Worm (Caenorhabditis elegans): ENCODE data around the gene T18D3.5.

Gene T18D3.5

DNA sequence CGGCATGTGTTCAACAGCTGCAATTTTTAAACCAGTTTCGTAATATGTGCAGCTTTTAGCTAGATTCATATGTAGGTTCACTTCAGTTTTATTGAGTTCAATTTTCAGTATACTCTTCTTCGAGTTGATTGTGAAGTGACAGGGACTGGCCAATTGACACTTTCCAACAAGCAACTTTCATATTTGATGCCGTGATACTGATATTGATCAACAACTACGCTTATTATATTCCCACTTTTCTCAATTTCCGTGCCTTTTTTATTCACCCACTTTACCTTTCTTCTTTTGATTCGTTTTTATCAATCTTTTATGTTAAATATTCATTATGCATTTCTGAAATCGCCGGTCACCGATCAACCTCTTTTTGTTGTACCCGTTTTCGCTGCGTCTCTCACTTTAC is 20.5 kb downstream of the T18D3.5 start:
- no peak for TF ChIP-seq med-1 (GFP tag; optimal IDR thresholded peaks at IDR 0.05; ENCODE audit: insufficient read depth)
- no peak for TF ChIP-seq ztf-29 (GFP tag; IDR thresholded peaks at IDR 0.05)
- no peak for TF ChIP-seq ztf-23 (GFP tag; IDR thresholded peaks at IDR 0.05)
- TF ChIP-seq flt-1 (GFP tag; IDR thresholded peaks at IDR 0.05) = no peak
- no peak for TF ChIP-seq T22C8.4 (GFP tag; IDR thresholded peaks at IDR 0.05)
- TF ChIP-seq ref-1 (GFP tag; conservative IDR thresholded peaks at IDR 0.05) = no peak
- no peak for TF ChIP-seq cog-1 (tag; optimal IDR thresholded peaks at IDR 0.05)
- no peak for TF ChIP-seq tab-1 (GFP tag; IDR thresholded peaks at IDR 0.05)
- TF ChIP-seq klf-2 (GFP tag; conservative IDR thresholded peaks at IDR 0.05) = no peak

DNA sequence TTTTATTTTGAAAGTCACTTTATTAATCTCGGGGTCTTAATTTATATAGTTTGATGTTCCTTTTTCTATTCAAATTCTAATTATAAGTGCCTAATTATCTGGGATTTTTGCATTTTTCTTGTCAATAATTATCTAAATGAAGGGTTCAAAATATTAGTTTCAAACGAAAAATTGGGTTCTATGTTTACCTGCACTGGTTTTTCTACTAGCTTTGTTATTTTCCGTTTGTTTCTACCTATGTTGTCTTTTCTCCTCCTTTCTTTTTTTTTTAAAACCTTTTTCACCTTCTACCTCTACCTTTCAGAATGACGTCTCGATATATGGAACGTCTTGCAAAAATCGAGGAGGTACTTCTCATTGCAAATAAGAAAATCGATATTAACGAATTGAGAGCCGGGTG is 21.1 kb downstream of the T18D3.5 start, which contains the start of gene tbc-13:
Gene tbc-13, plus strand, starts transcription at position 301 of the 400 bp plus-strand sequence.
- TF ChIP-seq cog-1 (tag; optimal IDR thresholded peaks at IDR 0.05) (no peak), ztf-29 (GFP tag; IDR thresholded peaks at IDR 0.05) (no peak), med-1 (GFP tag; optimal IDR thresholded peaks at IDR 0.05; ENCODE audit: insufficient read depth) (no peak), klf-2 (GFP tag; conservative IDR thresholded peaks at IDR 0.05) (no peak), ref-1 (GFP tag; conservative IDR thresholded peaks at IDR 0.05) (no peak), ztf-23 (GFP tag; IDR thresholded peaks at IDR 0.05) (no peak), T22C8.4 (GFP tag; IDR thresholded peaks at IDR 0.05) (no peak), tab-1 (GFP tag; IDR thresholded peaks at IDR 0.05) (no peak), flt-1 (GFP tag; IDR thresholded peaks at IDR 0.05) (no peak)

DNA sequence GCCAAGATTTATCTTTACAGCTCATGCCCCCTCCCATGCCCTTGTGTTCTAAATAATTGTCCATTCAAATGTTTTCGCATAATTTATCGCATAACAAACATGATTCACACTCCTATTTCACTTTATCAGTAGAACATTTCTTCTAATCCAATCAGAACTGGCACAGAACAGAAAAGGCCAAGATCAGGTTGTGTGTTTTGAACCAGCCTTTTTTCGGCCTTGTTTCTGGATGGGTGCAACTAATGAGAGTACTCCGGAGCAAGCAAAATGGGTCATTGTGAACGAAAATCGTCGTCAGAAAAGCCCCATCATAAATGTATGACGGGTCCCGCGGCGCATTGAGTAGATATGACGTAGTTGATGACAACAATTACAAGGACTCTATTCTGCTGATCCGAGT is 27.5 kb downstream of the T18D3.5 start:
- no peak for TF ChIP-seq ztf-23 (GFP tag; IDR thresholded peaks at IDR 0.05)
- TF ChIP-seq klf-2 (GFP tag; conservative IDR thresholded peaks at IDR 0.05) = no peak
- no peak for TF ChIP-seq ztf-29 (GFP tag; IDR thresholded peaks at IDR 0.05)

DNA sequence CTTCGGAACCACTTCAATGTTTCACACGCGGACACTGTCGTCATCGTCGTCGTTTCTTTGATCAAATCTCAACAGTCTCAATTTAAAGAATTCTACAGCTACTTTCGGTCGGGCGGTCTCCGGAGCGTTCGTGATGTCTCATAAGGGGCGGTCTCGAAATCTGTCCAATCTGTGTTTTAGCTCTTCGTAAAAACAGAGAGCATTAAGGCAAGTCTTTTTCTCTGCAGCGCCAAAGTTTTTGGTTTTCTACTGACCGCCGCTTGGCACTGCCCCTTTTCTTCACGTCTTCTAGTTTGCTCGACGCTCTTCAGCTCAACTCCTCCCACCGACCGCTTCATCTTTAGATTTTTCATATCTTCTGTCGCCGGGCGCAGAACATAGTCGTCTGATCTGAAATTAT is 28.9 kb downstream of the T18D3.5 start, which contains the start of gene lips-1:
Gene lips-1, plus strand, starts transcription at position 301 of the 400 bp plus-strand sequence.
- TF ChIP-seq flt-1 (GFP tag; IDR thresholded peaks at IDR 0.05) (no peak), med-1 (GFP tag; optimal IDR thresholded peaks at IDR 0.05; ENCODE audit: insufficient read depth) (no peak), ztf-29 (GFP tag; IDR thresholded peaks at IDR 0.05) (no peak), ztf-23 (GFP tag; IDR thresholded peaks at IDR 0.05) (no peak), tab-1 (GFP tag; IDR thresholded peaks at IDR 0.05) (no peak), cog-1 (tag; optimal IDR thresholded peaks at IDR 0.05) (no peak), klf-2 (GFP tag; conservative IDR thresholded peaks at IDR 0.05) (no peak), T22C8.4 (GFP tag; IDR thresholded peaks at IDR 0.05) (no peak), ref-1 (GFP tag; conservative IDR thresholded peaks at IDR 0.05) (no peak)

DNA sequence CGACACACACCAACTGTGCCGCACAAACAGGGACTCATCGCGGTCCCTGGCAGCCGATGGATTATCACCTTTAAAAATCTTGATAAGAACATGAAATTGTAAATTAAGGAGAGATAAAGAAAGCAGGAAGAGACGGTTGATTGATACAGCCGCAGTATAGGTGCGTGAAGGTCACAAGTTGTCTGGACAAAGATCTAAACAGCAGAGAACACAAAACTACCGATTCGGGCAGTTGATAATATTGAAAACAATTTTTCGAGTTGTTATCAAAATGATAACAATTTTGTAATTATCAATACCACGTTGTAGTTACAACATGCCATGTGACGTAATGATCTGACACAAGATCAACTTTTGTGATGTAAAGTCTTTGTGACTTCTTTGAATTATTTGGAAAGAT is 37.2 kb downstream of the T18D3.5 start:
- TF ChIP-seq cog-1 (tag; optimal IDR thresholded peaks at IDR 0.05) = peak; percentile 57
- TF ChIP-seq T22C8.4 (GFP tag; IDR thresholded peaks at IDR 0.05) = no peak
- no peak for TF ChIP-seq ztf-23 (GFP tag; IDR thresholded peaks at IDR 0.05)

DNA sequence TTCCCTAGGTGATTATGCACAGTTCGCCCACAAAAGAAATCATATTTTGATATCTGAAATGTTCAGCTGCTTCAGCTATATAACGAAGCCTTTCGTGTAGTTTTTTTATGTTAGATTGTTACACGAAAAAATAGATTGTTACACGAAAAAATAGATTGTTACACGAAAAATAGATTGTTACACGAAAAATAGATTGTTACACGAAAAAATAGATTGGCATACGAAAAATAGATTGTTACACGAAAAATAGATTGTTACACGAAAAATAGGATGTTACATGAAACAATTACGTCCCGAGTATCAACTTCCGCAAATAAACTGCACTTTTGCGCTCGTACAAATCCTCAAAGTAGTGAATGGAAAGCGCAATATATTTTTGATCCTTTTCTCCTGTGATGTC is 39.0 kb downstream of the T18D3.5 start:
- 0 out of 2 replicates have a peak, but pooled peaks have one; percentile 50 for TF ChIP-seq klf-2 (GFP tag; conservative IDR thresholded peaks at IDR 0.05)

DNA sequence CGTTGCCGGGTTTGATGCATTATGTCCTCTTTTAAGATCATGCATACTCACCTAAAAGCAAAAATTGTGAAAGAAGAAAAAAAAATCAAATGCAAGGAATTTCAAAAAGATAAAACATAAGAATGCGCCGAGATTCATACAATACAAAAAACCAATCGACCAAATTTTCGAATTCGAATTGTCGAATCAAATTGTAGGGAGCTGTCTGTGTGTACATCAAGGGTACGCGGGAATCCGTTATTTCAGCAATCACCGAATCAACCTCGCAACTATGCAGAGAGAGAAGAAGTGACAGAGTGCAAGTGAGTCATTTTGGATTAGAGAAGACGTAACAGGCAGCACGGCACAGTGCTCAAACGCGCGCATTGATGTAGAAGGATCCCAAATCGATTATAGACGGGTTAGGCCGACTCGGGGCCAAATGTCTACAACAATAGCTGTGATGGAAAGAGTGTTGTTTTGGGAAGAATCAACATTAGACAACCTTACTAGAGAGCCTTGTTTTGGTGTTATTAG is 39.7 kb downstream of the T18D3.5 start, which contains the start of gene sdz-19:
Gene sdz-19, minus strand, starts transcription at position 51 of the 516 bp plus-strand sequence.
- TF ChIP-seq ztf-29 (GFP tag; IDR thresholded peaks at IDR 0.05) = no peak
- TF ChIP-seq flt-1 (GFP tag; IDR thresholded peaks at IDR 0.05) = no peak
- TF ChIP-seq cog-1 (tag; optimal IDR thresholded peaks at IDR 0.05) = no peak
- no peak for TF ChIP-seq T22C8.4 (GFP tag; IDR thresholded peaks at IDR 0.05)
- no peak for TF ChIP-seq ztf-23 (GFP tag; IDR thresholded peaks at IDR 0.05)
- TF ChIP-seq med-1 (GFP tag; optimal IDR thresholded peaks at IDR 0.05; ENCODE audit: insufficient read depth) = no peak
- TF ChIP-seq tab-1 (GFP tag; IDR thresholded peaks at IDR 0.05) = no peak
- no peak for TF ChIP-seq klf-2 (GFP tag; conservative IDR thresholded peaks at IDR 0.05)
- TF ChIP-seq ref-1 (GFP tag; conservative IDR thresholded peaks at IDR 0.05) = no peak

DNA sequence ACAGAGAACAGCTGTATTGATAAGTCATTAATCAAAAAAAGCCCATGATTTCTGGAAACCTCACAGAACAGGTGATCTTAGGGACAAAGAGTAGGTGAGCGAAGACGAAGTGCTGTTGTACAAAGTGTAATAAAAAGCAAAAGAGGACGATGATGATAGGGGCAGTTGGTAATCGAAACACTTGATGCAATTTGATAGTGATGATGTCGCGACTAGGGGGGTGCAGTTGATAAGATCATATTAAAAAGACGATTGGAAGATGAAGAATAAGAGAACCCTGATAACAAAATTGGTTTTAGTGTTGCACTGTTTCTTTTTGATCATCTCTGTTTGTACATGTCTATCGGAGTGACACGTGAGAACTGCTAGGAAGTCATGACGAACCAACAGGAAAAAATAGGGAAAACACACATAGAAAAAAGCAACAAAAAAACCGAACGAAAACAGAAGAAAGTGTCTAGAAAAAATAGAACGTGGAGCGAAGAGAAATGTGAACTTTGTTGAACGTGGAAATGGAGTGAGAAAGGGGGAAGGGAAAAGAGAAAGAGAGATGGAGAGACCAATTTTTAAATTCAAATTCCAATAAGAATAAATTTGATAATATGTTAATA is 45.8 kb downstream of the T18D3.5 start:
- TF ChIP-seq flt-1 (GFP tag; IDR thresholded peaks at IDR 0.05) = no peak
- TF ChIP-seq ztf-23 (GFP tag; IDR thresholded peaks at IDR 0.05) = no peak
- TF ChIP-seq ztf-29 (GFP tag; IDR thresholded peaks at IDR 0.05) = no peak
- no peak for TF ChIP-seq T22C8.4 (GFP tag; IDR thresholded peaks at IDR 0.05)
- TF ChIP-seq klf-2 (GFP tag; conservative IDR thresholded peaks at IDR 0.05) = no peak
- no peak for TF ChIP-seq cog-1 (tag; optimal IDR thresholded peaks at IDR 0.05)
- no peak for TF ChIP-seq med-1 (GFP tag; optimal IDR thresholded peaks at IDR 0.05; ENCODE audit: insufficient read depth)
- TF ChIP-seq ref-1 (GFP tag; conservative IDR thresholded peaks at IDR 0.05) = no peak
- TF ChIP-seq tab-1 (GFP tag; IDR thresholded peaks at IDR 0.05) = no peak

DNA sequence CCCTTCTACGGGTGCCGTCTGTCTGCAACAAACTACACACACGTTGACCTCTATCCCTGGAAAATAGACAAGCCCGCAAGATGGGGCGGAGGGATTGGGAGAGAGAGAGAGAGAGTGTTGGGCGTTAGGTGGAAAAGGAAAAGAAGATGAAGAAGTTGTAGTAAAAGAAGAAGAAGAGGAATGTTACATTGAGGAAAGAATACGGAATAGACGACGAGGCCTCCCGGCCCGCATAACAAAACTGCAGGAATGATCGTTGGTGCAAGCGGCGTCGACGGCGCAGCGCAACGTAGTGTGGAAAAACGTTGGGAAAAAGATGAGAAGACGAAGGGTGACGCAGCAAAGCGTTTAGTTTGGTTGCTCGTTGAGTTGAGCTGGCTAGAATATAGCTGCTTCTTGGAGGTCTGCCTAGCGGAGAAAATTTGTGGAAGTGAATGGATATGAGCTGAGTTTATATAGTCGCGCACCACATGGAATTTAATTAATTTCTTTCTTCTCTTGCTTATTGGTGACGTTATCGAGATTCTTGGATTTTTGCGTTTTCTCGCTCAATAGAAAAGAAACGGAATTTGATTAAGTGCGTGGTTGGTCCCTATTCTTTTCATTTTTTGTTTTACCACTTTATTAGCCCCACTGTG is 46.7 kb downstream of the T18D3.5 start:
- no peak for TF ChIP-seq ref-1 (GFP tag; conservative IDR thresholded peaks at IDR 0.05)
- TF ChIP-seq ztf-29 (GFP tag; IDR thresholded peaks at IDR 0.05) = 0 out of 2 replicates have a peak, but pooled peaks have one; percentile 56
- TF ChIP-seq cog-1 (tag; optimal IDR thresholded peaks at IDR 0.05) = peak; percentile 29

DNA sequence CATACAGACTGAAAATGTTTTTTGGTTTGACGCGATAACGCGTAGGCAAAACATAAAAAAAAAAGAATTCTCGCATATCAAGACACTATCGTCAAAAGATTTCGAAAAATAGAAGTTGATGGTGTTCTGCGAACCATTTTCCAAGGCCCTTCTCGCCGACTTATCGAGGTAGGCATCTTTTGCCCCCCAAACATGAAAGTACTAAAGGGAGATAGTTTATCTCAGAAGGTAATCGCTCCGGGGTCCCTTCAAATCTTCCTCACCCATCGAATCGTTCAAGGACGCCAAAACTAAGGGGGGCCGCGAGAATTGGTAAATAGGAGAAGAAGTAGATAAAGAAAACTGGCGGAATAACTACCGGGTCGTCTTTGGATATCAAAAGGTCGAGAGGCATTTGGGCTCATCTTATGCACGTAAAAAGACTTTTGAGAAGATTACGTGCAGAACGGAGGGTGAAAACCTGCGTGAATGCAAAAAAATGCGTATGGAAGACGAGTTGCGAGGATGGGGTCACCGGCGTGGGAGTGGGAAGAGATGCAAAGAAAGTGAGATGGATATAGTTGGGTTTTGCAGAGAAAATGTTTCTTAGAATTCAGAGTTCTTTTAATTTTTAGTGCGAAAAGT is 47.9 kb downstream of the T18D3.5 start:
- TF ChIP-seq ztf-29 (GFP tag; IDR thresholded peaks at IDR 0.05) = no peak

Data from whole organism, midembryonic.